Worm (Caenorhabditis elegans) whole organism, L4 larva: Measurements from ENCODE around the gene C54E4.12.

ENCODE experiments used
- ZK546.5 ChIP-seq, 2 experiments: sonication (generic microtip); optimal IDR thresholded peaks; 2 replicates each; lab custom pipeline; 2017; ENCODE audit warnings: missing biosample characterization in 2 of 2, missing genetic modification characterization in 2 of 2
- aha-1 ChIP-seq: fragments of 150-350 bp; peaks from one replicate; lab custom pipeline; 2014; ENCODE audit warnings: missing biosample characterization, missing genetic modification characterization
- aly-2 ChIP-seq: sonication (generic microtip); optimal IDR thresholded peaks from 2 replicates; lab custom pipeline; 2018; ENCODE audit warnings: missing biosample characterization, missing genetic modification characterization
- ama-1 ChIP-seq: fragments of 150-350 bp; optimal IDR thresholded peaks from 2 replicates; lab custom pipeline; 2014; ENCODE audit warnings: inconsistent platforms, mixed read lengths
- arid-1 ChIP-seq: fragments of 200-800 bp; sonication (Bioruptor generic); conservative IDR thresholded peaks from 2 replicates; pipeline ENCODE4 v1.3.6; 2022; ENCODE audit warnings: missing genetic modification reagents, missing genetic modification characterization, missing compliant biosample characterization
- ceh-20 ChIP-seq: fragments of 200-800 bp; sonication (Bioruptor generic); IDR thresholded peaks from 2 replicates; pipeline ENCODE4 v1.3.6; 2022; ENCODE audit warnings: missing genetic modification reagents, missing genetic modification characterization, missing compliant biosample characterization
- ceh-32 ChIP-seq: sonication (generic microtip); optimal IDR thresholded peaks from 2 replicates; lab custom pipeline; 2016; ENCODE audit warnings: mild to moderate bottlenecking, missing genetic modification characterization, missing compliant biosample characterization; ENCODE audit not compliant: poor library complexity
- ceh-44 ChIP-seq: fragments of 200-800 bp; sonication (Bioruptor generic); IDR thresholded peaks from 2 replicates; pipeline ENCODE4 v1.3.6; 2022; ENCODE audit warnings: missing genetic modification reagents, missing genetic modification characterization, missing compliant biosample characterization
- ceh-82 ChIP-seq: sonication (generic microtip); optimal IDR thresholded peaks from 2 replicates; lab custom pipeline; 2017; ENCODE audit warnings: missing biosample characterization, missing genetic modification characterization
- cey-2 ChIP-seq: sonication (generic microtip); optimal IDR thresholded peaks from 3 replicates; lab custom pipeline; 2017; ENCODE audit warnings: missing genetic modification characterization, mild to moderate bottlenecking, missing compliant biosample characterization, antibody characterized with exemption, borderline replicate concordance; ENCODE audit not compliant: insufficient read depth
- ctbp-1 ChIP-seq: fragments of 200-800 bp; sonication (Bioruptor generic); IDR thresholded peaks from 2 replicates; pipeline ENCODE4 v1.3.6; 2022; ENCODE audit warnings: missing genetic modification reagents, missing genetic modification characterization, missing compliant biosample characterization
- daf-16 ChIP-seq, 3 experiments: sonication (generic microtip); optimal IDR thresholded peaks; 2 replicates each; lab custom pipeline; 2016 to 2017; ENCODE audit warnings: missing genetic modification characterization in 3 of 3, missing genetic modification reagents in 3 of 3, mild to moderate bottlenecking in 2 of 3, missing compliant biosample characterization in 2 of 3, missing biosample characterization in 1 of 3, moderate library complexity in 1 of 3
- daf-19 ChIP-seq: fragments of 200-800 bp; sonication (Bioruptor generic); conservative IDR thresholded peaks from 2 replicates; pipeline ENCODE4 v1.3.6; 2022; ENCODE audit warnings: missing genetic modification characterization, missing compliant biosample characterization
- dve-1 ChIP-seq: sonication (generic microtip); optimal IDR thresholded peaks from 2 replicates; lab custom pipeline; 2017; ENCODE audit warnings: antibody characterized with exemption, mild to moderate bottlenecking, missing genetic modification characterization, missing compliant biosample characterization; ENCODE audit not compliant: insufficient read depth
- egl-27 ChIP-seq: sonication (generic microtip); optimal IDR thresholded peaks from 3 replicates; lab custom pipeline; 2017; ENCODE audit warnings: missing biosample characterization, missing genetic modification reagents, missing genetic modification characterization
- fkh-10 ChIP-seq: fragments of 150-350 bp; optimal IDR thresholded peaks from 2 replicates; lab custom pipeline; 2014; ENCODE audit warnings: missing biosample characterization, missing genetic modification reagents, missing genetic modification characterization
- hlh-30 ChIP-seq: sonication (generic microtip); optimal IDR thresholded peaks from 2 replicates; lab custom pipeline; 2017; ENCODE audit warnings: antibody characterized with exemption, mild to moderate bottlenecking, missing genetic modification characterization, missing compliant biosample characterization; ENCODE audit not compliant: insufficient read depth
- hmg-1.1 ChIP-seq: fragments of 200-800 bp; sonication (Bioruptor generic); IDR thresholded peaks from 2 replicates; pipeline ENCODE4 v1.3.6; 2022; ENCODE audit warnings: missing genetic modification reagents, missing genetic modification characterization, missing compliant biosample characterization
- lin-13 ChIP-seq: fragments of 150-350 bp; optimal IDR thresholded peaks from 2 replicates; lab custom pipeline; 2014; ENCODE audit warnings: missing biosample characterization, missing genetic modification reagents, missing genetic modification characterization
- lin-29 ChIP-seq: fragments of 200-800 bp; sonication (Bioruptor generic); IDR thresholded peaks from 2 replicates; pipeline ENCODE4 v1.3.6; 2022; ENCODE audit warnings: missing genetic modification reagents, missing genetic modification characterization, missing compliant biosample characterization
- lin-38 ChIP-seq: fragments of 200-800 bp; sonication (Bioruptor generic); IDR thresholded peaks from 2 replicates; pipeline ENCODE4 v1.3.6; 2022; ENCODE audit warnings: missing genetic modification reagents, missing genetic modification characterization, missing compliant biosample characterization
- lir-3 ChIP-seq: sonication (generic microtip); optimal IDR thresholded peaks from 2 replicates; lab custom pipeline; 2016; ENCODE audit warnings: mild to moderate bottlenecking, missing genetic modification characterization, missing compliant biosample characterization
- mdt-29 ChIP-seq: fragments of 200-800 bp; sonication (Bioruptor generic); IDR thresholded peaks from 2 replicates; pipeline ENCODE4 v1.3.6; 2022; ENCODE audit warnings: missing genetic modification reagents, missing genetic modification characterization, missing compliant biosample characterization
- nhr-102 ChIP-seq: sonication (generic microtip); optimal IDR thresholded peaks from 2 replicates; lab custom pipeline; 2016; ENCODE audit warnings: mild to moderate bottlenecking, missing genetic modification characterization, moderate library complexity, missing compliant biosample characterization
- nhr-11 ChIP-seq: fragments of 150-350 bp; optimal IDR thresholded peaks from 2 replicates; lab custom pipeline; 2014; ENCODE audit warnings: missing biosample characterization, missing genetic modification characterization
- nhr-111 ChIP-seq: fragments of 200-800 bp; sonication (Bioruptor generic); optimal IDR thresholded peaks from 2 replicates; lab custom pipeline; 2018; ENCODE audit warnings: mild to moderate bottlenecking, missing genetic modification characterization, missing compliant biosample characterization
- nhr-237 ChIP-seq: sonication (generic microtip); optimal IDR thresholded peaks from 2 replicates; lab custom pipeline; 2017; ENCODE audit warnings: missing biosample characterization, missing genetic modification characterization
- nhr-25 ChIP-seq: sonication (generic microtip); optimal IDR thresholded peaks from 2 replicates; lab custom pipeline; 2017; ENCODE audit warnings: missing genetic modification characterization, mild to moderate bottlenecking, missing compliant biosample characterization, antibody characterized with exemption, moderate library complexity, borderline replicate concordance; ENCODE audit not compliant: insufficient read depth
- nhr-28 ChIP-seq: fragments of 150-350 bp; optimal IDR thresholded peaks from 2 replicates; lab custom pipeline; 2014; ENCODE audit warnings: missing biosample characterization, missing genetic modification characterization
- nhr-42 ChIP-seq: fragments of 200-800 bp; sonication (Bioruptor generic); IDR thresholded peaks from 2 replicates; pipeline ENCODE4 v1.3.6; 2022; ENCODE audit warnings: missing genetic modification characterization, missing compliant biosample characterization
- nhr-48 ChIP-seq: sonication (generic microtip); optimal IDR thresholded peaks from 2 replicates; lab custom pipeline; 2016; ENCODE audit warnings: mild to moderate bottlenecking, missing genetic modification characterization, missing compliant biosample characterization
- nhr-6 ChIP-seq: fragments of 150-350 bp; optimal IDR thresholded peaks from 2 replicates; lab custom pipeline; 2014; ENCODE audit warnings: missing biosample characterization, missing genetic modification characterization
- nhr-76 ChIP-seq: fragments of 150-350 bp; optimal IDR thresholded peaks from 2 replicates; lab custom pipeline; 2014; ENCODE audit warnings: missing biosample characterization, missing genetic modification characterization
- nhr-77 ChIP-seq: fragments of 150-350 bp; optimal IDR thresholded peaks from 2 replicates; lab custom pipeline; 2014; ENCODE audit warnings: missing biosample characterization, missing genetic modification characterization
- pha-4 ChIP-seq, 2 experiments: fragments of 150-350 bp in 1 of 2; fragments of 200-800 bp in 1 of 2; sonication (Bioruptor generic) in 1 of 2; IDR thresholded peaks in 1 of 2; optimal IDR thresholded peaks in 1 of 2; 2 replicates each; pipeline versions ENCODE4 v1.3.6 to Lab custom; 2014 to 2022; ENCODE audit warnings: missing genetic modification characterization in 2 of 2, missing genetic modification reagents in 2 of 2, missing biosample characterization in 1 of 2, missing compliant biosample characterization in 1 of 2
- saeg-2 ChIP-seq: fragments of 200-800 bp; sonication (Bioruptor generic); IDR thresholded peaks from 2 replicates; pipeline ENCODE4 v1.3.6; 2022; ENCODE audit warnings: missing genetic modification reagents, missing genetic modification characterization, missing compliant biosample characterization
- snpc-4 ChIP-seq: fragments of 150-350 bp; optimal IDR thresholded peaks from 2 replicates; lab custom pipeline; 2014; ENCODE audit warnings: missing biosample characterization, missing genetic modification characterization
- spr-1 ChIP-seq: sonication (generic microtip); optimal IDR thresholded peaks from 2 replicates; lab custom pipeline; 2016; ENCODE audit warnings: mild to moderate bottlenecking, missing genetic modification characterization, missing compliant biosample characterization
- spr-3 ChIP-seq: fragments of 200-800 bp; sonication (Bioruptor generic); optimal IDR thresholded peaks from 2 replicates; lab custom pipeline; 2018; ENCODE audit warnings: mild to moderate bottlenecking, missing genetic modification characterization, missing compliant biosample characterization
- vab-7 ChIP-seq: fragments of 200-800 bp; sonication (Bioruptor generic); IDR thresholded peaks from 2 replicates; pipeline ENCODE4 v1.3.6; 2022; ENCODE audit warnings: missing genetic modification reagents, missing genetic modification characterization, missing compliant biosample characterization
- zfp-3 ChIP-seq: fragments of 200-800 bp; sonication (Bioruptor generic); conservative IDR thresholded peaks from 2 replicates; pipeline ENCODE4 v1.3.6; 2022; ENCODE audit warnings: missing genetic modification reagents, missing genetic modification characterization, missing compliant biosample characterization
- ztf-11 ChIP-seq: fragments of 150-350 bp; optimal IDR thresholded peaks from 2 replicates; lab custom pipeline; 2014; ENCODE audit warnings: missing biosample characterization, missing genetic modification characterization

The C54E4.12 gene

ce11 chrIV:2117268-2117667 lies 23.2 kb downstream of the C54E4.12 start:
- TF ChIP-seq lin-38 (GFP tag; lab: Robert Waterston, UW) (no peak), dve-1 (no peak), hlh-30 (tag; lab: Kevin White, UChicago) (no peak), pha-4 (GFP tag; IDR thresholded peaks at IDR 0.05; lab: Robert Waterston, UW) (no peak), pha-4 (tag; optimal IDR thresholded peaks at IDR 0.05; lab: Kevin White, UChicago) (no peak), ceh-82 (tag; lab: Kevin White, UChicago) (no peak), lin-29 (GFP tag; lab: Robert Waterston, UW) (no peak), arid-1 (no peak), nhr-28 (tag; lab: Kevin White, UChicago) (no peak), spr-1 (tag; lab: Kevin White, UChicago) (no peak), nhr-237 (tag; lab: Kevin White, UChicago) (no peak), nhr-76 (tag; lab: Kevin White, UChicago) (no peak), lir-3 (no peak), nhr-102 (tag; lab: Kevin White, UChicago) (no peak), snpc-4 (tag; lab: Kevin White, UChicago) (no peak), egl-27 (no peak)

ce11 chrIV:2114337-2114736 lies 26.1 kb downstream of the C54E4.12 start, which contains the start of gene xbx-4:
TSS of gene xbx-4 (plus strand) at chrIV:2114637.
- TF ChIP-seq nhr-25 (no peak), lin-38 (GFP tag; lab: Robert Waterston, UW) (no peak), fkh-10 (no peak), ama-1 (lab: Kevin White, UChicago) (no peak), aha-1 (tag; lab: Kevin White, UChicago) (peak; percentile 80)

- TF ChIP-seq lin-38 (GFP tag; lab: Robert Waterston, UW) = peak; percentile 6; the same call in 1 of the 2 replicates
- TF ChIP-seq ZK546.5 (tag; optimal IDR thresholded peaks at IDR 0.05; lab: Kevin White, UChicago) = no peak
- no peak for TF ChIP-seq lin-13 (GFP tag; lab: Kevin White, UChicago)
- no peak for TF ChIP-seq nhr-102 (tag; lab: Kevin White, UChicago)
- no peak for TF ChIP-seq nhr-6 (tag; lab: Kevin White, UChicago)
- TF ChIP-seq nhr-11 = no peak
- no peak for TF ChIP-seq aly-2
- no peak for TF ChIP-seq spr-1 (tag; lab: Kevin White, UChicago)
- TF ChIP-seq nhr-48 (tag; lab: Kevin White, UChicago) = no peak
- no peak for TF ChIP-seq daf-19 (GFP tag; lab: Robert Waterston, UW)
- no peak for TF ChIP-seq nhr-237 (tag; lab: Kevin White, UChicago)
- no peak for TF ChIP-seq pha-4 (GFP tag; IDR thresholded peaks at IDR 0.05; lab: Robert Waterston, UW)
- TF ChIP-seq pha-4 (tag; optimal IDR thresholded peaks at IDR 0.05; lab: Kevin White, UChicago) = no peak
- TF ChIP-seq daf-16 (GFP tag; optimal IDR thresholded peaks at IDR 0.05; lab: Kevin White, UChicago) = no peak
- peak; percentile 35 for TF ChIP-seq daf-16 (tag; optimal IDR thresholded peaks at IDR 0.05; lab: Kevin White, UChicago)
- TF ChIP-seq spr-3 (GFP tag; lab: Kevin White, UChicago) = no peak
- peak; percentile 81 for TF ChIP-seq mdt-29 (GFP tag; lab: Robert Waterston, UW)
- TF ChIP-seq nhr-111 (GFP tag; lab: Kevin White, UChicago) = no peak
- no peak for TF ChIP-seq nhr-42 (GFP tag; lab: Robert Waterston, UW)
- no peak for TF ChIP-seq ceh-20 (GFP tag; lab: Robert Waterston, UW)
- no peak for TF ChIP-seq dve-1
Observed at ce11 chrIV:2113362-2114056, 26.9 kb downstream of the C54E4.12 start, which contains the start of gene C23H5.8. TSS of gene C23H5.8 (minus strand) at chrIV:2113412.

ce11 chrIV:2111300-2111874 lies 29.1 kb downstream of the C54E4.12 start, which contains the start of gene che-6:
TSS of gene che-6 (minus strand) at chrIV:2111408.
- no peak for TF ChIP-seq hmg-1.1 (GFP tag; lab: Robert Waterston, UW)
- TF ChIP-seq nhr-77 (tag; lab: Kevin White, UChicago) = no peak
- TF ChIP-seq fkh-10 = no peak
- no peak for TF ChIP-seq vab-7 (GFP tag; lab: Robert Waterston, UW)
- TF ChIP-seq ceh-44 (GFP tag; lab: Robert Waterston, UW) = no peak
- TF ChIP-seq egl-27 = no peak
- no peak for TF ChIP-seq daf-16 (GFP tag; optimal IDR thresholded peaks at IDR 0.05; lab: Kevin White, UChicago)
- TF ChIP-seq daf-16 (tag; optimal IDR thresholded peaks at IDR 0.05; lab: Kevin White, UChicago) = peak; percentile 22
- TF ChIP-seq ceh-32 (tag; lab: Kevin White, UChicago) = no peak
- peak; percentile 58 for TF ChIP-seq lin-38 (GFP tag; lab: Robert Waterston, UW)
- peak; percentile 86 for TF ChIP-seq aha-1 (tag; lab: Kevin White, UChicago)
- peak; percentile 26 for TF ChIP-seq zfp-3 (GFP tag; lab: Robert Waterston, UW)
- no peak for TF ChIP-seq nhr-76 (tag; lab: Kevin White, UChicago)
- TF ChIP-seq cey-2 = no peak
- no peak for TF ChIP-seq ctbp-1 (GFP tag; lab: Robert Waterston, UW)
- TF ChIP-seq ztf-11 (tag; lab: Kevin White, UChicago) = no peak
- TF ChIP-seq saeg-2 (GFP tag; lab: Robert Waterston, UW) = peak; percentile 60; the same call in 1 of the 2 replicates
